Worm (Caenorhabditis elegans) whole organism, midembryonic: Measurements from ENCODE around the gene mup-4.

Experiments used
- T22C8.4 ChIP-seq: fragments of 200-800 bp; sonication (Bioruptor generic); IDR thresholded peaks from 2 replicates; pipeline ENCODE4 v1.3.6; 2022; ENCODE audit warnings: missing genetic modification characterization, missing compliant biosample characterization
- cog-1 ChIP-seq: sonication (generic microtip); optimal IDR thresholded peaks from 2 replicates; lab custom pipeline; 2016; ENCODE audit warnings: missing genetic modification characterization, missing compliant biosample characterization
- flt-1 ChIP-seq: fragments of 200-800 bp; sonication (Bioruptor generic); IDR thresholded peaks from 2 replicates; pipeline ENCODE4 v1.3.6; 2022; ENCODE audit warnings: missing genetic modification characterization, missing compliant biosample characterization
- klf-2 ChIP-seq: fragments of 200-800 bp; sonication (Bioruptor generic); conservative IDR thresholded peaks from 2 replicates; pipeline ENCODE4 v1.3.6; 2022; ENCODE audit warnings: missing genetic modification reagents, missing genetic modification characterization, missing compliant biosample characterization
- med-1 ChIP-seq: sonication (generic microtip); optimal IDR thresholded peaks from 2 replicates; lab custom pipeline; 2017; ENCODE audit warnings: missing genetic modification characterization, mild to moderate bottlenecking, missing compliant biosample characterization, antibody characterized with exemption, missing genetic modification reagents; ENCODE audit not compliant: insufficient read depth
- ref-1 ChIP-seq: fragments of 200-800 bp; sonication (Bioruptor generic); conservative IDR thresholded peaks from 2 replicates; pipeline ENCODE4 v1.3.6; 2022; ENCODE audit warnings: missing genetic modification reagents, missing genetic modification characterization, missing compliant biosample characterization
- tab-1 ChIP-seq: fragments of 200-800 bp; sonication (Bioruptor generic); IDR thresholded peaks from 2 replicates; pipeline ENCODE4 v1.3.6; 2022; ENCODE audit warnings: missing genetic modification characterization, missing compliant biosample characterization
- ztf-23 ChIP-seq: fragments of 200-800 bp; sonication (Bioruptor generic); IDR thresholded peaks from 2 replicates; pipeline ENCODE4 v1.3.6; 2022; ENCODE audit warnings: missing genetic modification reagents, missing genetic modification characterization, missing compliant biosample characterization
- ztf-29 ChIP-seq: fragments of 200-800 bp; sonication (Bioruptor generic); IDR thresholded peaks from 2 replicates; pipeline ENCODE4 v1.3.6; 2022; ENCODE audit warnings: missing genetic modification reagents, missing genetic modification characterization, missing compliant biosample characterization

Gene mup-4

ce11 chrIII:7489055-7489534, at the start of gene mup-4:
mup-4 (minus strand) TSS chrIII:7489105.
- TF ChIP-seq ztf-23 (GFP tag; lab: Robert Waterston, UW) (no peak), med-1 (GFP tag; lab: Kevin White, UChicago) (no peak), ztf-29 (GFP tag; lab: Robert Waterston, UW) (no peak), tab-1 (GFP tag; lab: Robert Waterston, UW) (no peak), klf-2 (no peak), ref-1 (GFP tag; lab: Robert Waterston, UW) (no peak), cog-1 (tag; lab: Kevin White, UChicago) (no peak), flt-1 (no peak), T22C8.4 (no peak)

- TF ChIP-seq ztf-23 (GFP tag; lab: Robert Waterston, UW) (no peak), T22C8.4 (no peak), ref-1 (GFP tag; lab: Robert Waterston, UW) (no peak), ztf-29 (GFP tag; lab: Robert Waterston, UW) (no peak), cog-1 (tag; lab: Kevin White, UChicago) (no peak), tab-1 (GFP tag; lab: Robert Waterston, UW) (no peak), flt-1 (no peak), med-1 (GFP tag; lab: Kevin White, UChicago) (no peak), klf-2 (no peak)
These were observed 47.7 kb upstream of the mup-4 start, which contains the start of gene lin-39 for ce11 chrIII:7536559-7536958. lin-39 (minus strand) TSS chrIII:7536632.

- no peak for TF ChIP-seq ztf-23 (GFP tag; lab: Robert Waterston, UW)
These were observed 46.4 kb upstream of the mup-4 start for ce11 chrIII:7535347-7535746.

- TF ChIP-seq flt-1 (no peak), tab-1 (GFP tag; lab: Robert Waterston, UW) (no peak), med-1 (GFP tag; lab: Kevin White, UChicago) (no peak), T22C8.4 (no peak), ref-1 (GFP tag; lab: Robert Waterston, UW) (no peak), klf-2 (no peak), cog-1 (tag; lab: Kevin White, UChicago) (no peak)
These were observed 45.7 kb upstream of the mup-4 start for ce11 chrIII:7534648-7535047.

ce11 chrIII:7533012-7533411, 44.1 kb upstream of the mup-4 start:
- TF ChIP-seq ztf-29 (GFP tag; lab: Robert Waterston, UW) (no peak), klf-2 (no peak), ref-1 (GFP tag; lab: Robert Waterston, UW) (no peak), tab-1 (GFP tag; lab: Robert Waterston, UW) (no peak), med-1 (GFP tag; lab: Kevin White, UChicago) (no peak), cog-1 (tag; lab: Kevin White, UChicago) (no peak), ztf-23 (GFP tag; lab: Robert Waterston, UW) (no peak)

- TF ChIP-seq med-1 (GFP tag; lab: Kevin White, UChicago) (no peak), klf-2 (no peak), ref-1 (GFP tag; lab: Robert Waterston, UW) (no peak), T22C8.4 (no peak), ztf-29 (GFP tag; lab: Robert Waterston, UW) (no peak), flt-1 (no peak), tab-1 (GFP tag; lab: Robert Waterston, UW) (no peak), ztf-23 (GFP tag; lab: Robert Waterston, UW) (no peak), cog-1 (tag; lab: Kevin White, UChicago) (no peak)
These were observed 42.5 kb upstream of the mup-4 start for ce11 chrIII:7531385-7531784.

- TF ChIP-seq flt-1 (no peak), ref-1 (GFP tag; lab: Robert Waterston, UW) (no peak), cog-1 (tag; lab: Kevin White, UChicago) (no peak), med-1 (GFP tag; lab: Kevin White, UChicago) (no peak), klf-2 (no peak), tab-1 (GFP tag; lab: Robert Waterston, UW) (no peak), T22C8.4 (no peak), ztf-23 (GFP tag; lab: Robert Waterston, UW) (no peak), ztf-29 (GFP tag; lab: Robert Waterston, UW) (no peak)
These were observed 41.9 kb upstream of the mup-4 start for ce11 chrIII:7530830-7531229.

- TF ChIP-seq klf-2 (no peak), T22C8.4 (no peak), tab-1 (GFP tag; lab: Robert Waterston, UW) (no peak), ztf-29 (GFP tag; lab: Robert Waterston, UW) (no peak), ztf-23 (GFP tag; lab: Robert Waterston, UW) (no peak), cog-1 (tag; lab: Kevin White, UChicago) (no peak), ref-1 (GFP tag; lab: Robert Waterston, UW) (no peak), med-1 (GFP tag; lab: Kevin White, UChicago) (no peak)
These were observed 41.2 kb upstream of the mup-4 start for ce11 chrIII:7530108-7530507.

- no peak for TF ChIP-seq med-1 (GFP tag; lab: Kevin White, UChicago)
- no peak for TF ChIP-seq ztf-23 (GFP tag; lab: Robert Waterston, UW)
- no peak for TF ChIP-seq tab-1 (GFP tag; lab: Robert Waterston, UW)
- no peak for TF ChIP-seq cog-1 (tag; lab: Kevin White, UChicago)
- no peak for TF ChIP-seq flt-1
- no peak for TF ChIP-seq ref-1 (GFP tag; lab: Robert Waterston, UW)
- no peak for TF ChIP-seq klf-2
- TF ChIP-seq T22C8.4 = no peak
- TF ChIP-seq ztf-29 (GFP tag; lab: Robert Waterston, UW) = no peak
These were observed 38.1 kb upstream of the mup-4 start for ce11 chrIII:7526974-7527466.

ce11 chrIII:7524830-7525344, 36.0 kb upstream of the mup-4 start:
- TF ChIP-seq ztf-29 (GFP tag; lab: Robert Waterston, UW) (no peak), ztf-23 (GFP tag; lab: Robert Waterston, UW) (no peak), med-1 (GFP tag; lab: Kevin White, UChicago) (no peak), klf-2 (no peak), T22C8.4 (no peak), cog-1 (tag; lab: Kevin White, UChicago) (no peak), ref-1 (GFP tag; lab: Robert Waterston, UW) (no peak), flt-1 (no peak), tab-1 (GFP tag; lab: Robert Waterston, UW) (no peak)
